Fruit fly (Drosophila melanogaster): ENCODE measurements around the gene CG3009.

- no peak for TF ChIP-seq CG9948 (tag; optimal IDR thresholded peaks at IDR 0.05)
- no peak for TF ChIP-seq CG10348 (GFP tag; IDR thresholded peaks at IDR 0.05)
- TF ChIP-seq CG8159 (tag; optimal IDR thresholded peaks at IDR 0.05), result no peak
- TF ChIP-seq CG4496 (GFP tag; IDR thresholded peaks at IDR 0.05), result peak; percentile 52; the same call in 1 of the 3 replicates
- TF ChIP-seq fd96Ca (GFP tag; IDR thresholded peaks at IDR 0.05), result no peak
- TF ChIP-seq CG8301 (tag; optimal IDR thresholded peaks at IDR 0.05), result no peak
- TF ChIP-seq CG34367 (tag; optimal IDR thresholded peaks at IDR 0.05), result no peak
- no peak for TF ChIP-seq EcR (GFP tag; optimal IDR thresholded peaks at IDR 0.05)
Observed at dm6 chrX:4677427-4677826, 10.9 kb upstream of the CG3009 start.

Measured in whole organism, pupa.